Fruit fly (Drosophila melanogaster): ENCODE measurements around the gene ABCB7.

DNA sequence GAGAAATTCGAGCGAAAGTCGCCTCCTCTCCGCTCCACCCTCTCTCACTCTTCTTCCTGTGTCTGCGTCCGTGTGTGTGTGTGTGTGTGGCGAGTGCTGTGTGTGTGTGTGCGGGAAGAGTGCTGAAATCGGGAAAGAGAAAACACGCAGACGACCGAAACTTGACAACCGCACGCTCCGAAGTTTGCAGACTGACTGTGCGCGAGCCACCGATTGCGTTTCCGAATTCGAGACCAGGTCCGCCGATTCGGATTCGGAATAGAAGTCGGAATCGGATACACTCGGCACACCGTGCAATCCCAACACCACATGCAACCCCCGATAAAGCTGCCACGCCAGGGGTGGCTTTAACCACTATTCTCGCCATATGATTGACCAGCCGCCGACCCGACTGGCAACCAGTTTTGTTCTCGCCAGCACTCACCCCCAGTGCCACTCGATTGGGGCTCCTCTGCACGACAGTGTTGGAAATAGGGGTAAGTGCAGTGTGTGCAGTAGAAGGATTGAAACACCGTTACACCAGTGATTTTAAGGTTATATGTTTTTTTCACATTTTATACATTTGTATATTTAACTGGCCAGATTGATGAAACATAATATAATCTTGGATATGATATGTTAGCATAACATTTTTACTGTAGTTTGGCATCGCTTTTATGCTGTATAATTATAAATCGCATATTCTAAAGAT, 10.1 kb downstream of the ABCB7 start, which contains the start of gene CG13928:
- TF ChIP-seq rgr (GFP tag; optimal IDR thresholded peaks at IDR 0.05): no peak
- TF ChIP-seq Sp1 (GFP tag; optimal IDR thresholded peaks at IDR 0.05): no peak
- TF ChIP-seq CG32264 (GFP tag; optimal IDR thresholded peaks at IDR 0.05): no peak
- no peak for TF ChIP-seq psq (GFP tag; optimal IDR thresholded peaks at IDR 0.05)

Data from whole organism, wandering third instar larva.